Fruit fly (Drosophila melanogaster) Kc167 (cell line): ENCODE data around the gene obst-E.

Experiments
- Myc ChIP-seq: fragments of >200 bp; optimal IDR thresholded peaks from 2 replicates; lab custom pipeline; 2017; ENCODE audit warnings: missing external identifiers
- Sin3A ChIP-seq: fragments of >200 bp; optimal IDR thresholded peaks from 2 replicates; lab custom pipeline; 2018; ENCODE audit warnings: missing external identifiers
- h ChIP-seq: fragments of >200 bp; optimal IDR thresholded peaks from 3 replicates; lab custom pipeline; 2018; ENCODE audit warnings: missing external identifiers
- insv ChIP-seq: fragments of >200 bp; optimal IDR thresholded peaks from 3 replicates; lab custom pipeline; 2018; ENCODE audit warnings: missing external identifiers
- psq ChIP-seq: fragments of >200 bp; optimal IDR thresholded peaks from 2 replicates; lab custom pipeline; 2017; ENCODE audit warnings: missing external identifiers
- ttk ChIP-seq: sonication (Bioruptor generic); optimal IDR thresholded peaks from 2 replicates; lab custom pipeline; 2017; ENCODE audit warnings: missing external identifiers

obst-E gene

dm6 chr2L:5716580-5716979 is 49.4 kb downstream of the obst-E start, which contains the start of the genes CG14007 and CG34011:
Gene CG14007 (minus strand): TSS chr2L:5716680.
Gene CG34011 (plus strand): TSS chr2L:5716701.
- TF ChIP-seq Sin3A (no peak), psq (lab: Kevin White, UChicago) (no peak), insv (lab: Kevin White, UChicago) (no peak), ttk (lab: Kevin White, UChicago) (no peak), Myc (lab: Kevin White, UChicago) (no peak), h (lab: Kevin White, UChicago) (no peak)
